Worm (Caenorhabditis elegans) whole organism, young adult: ENCODE measurements around the gene best-3.

Experiments
- F33H1.4 ChIP-seq: fragments of 200-800 bp; sonication (Bioruptor generic); IDR thresholded peaks from 2 replicates; pipeline ENCODE4 v1.3.6; 2022; ENCODE audit warnings: missing genetic modification reagents, missing genetic modification characterization, missing compliant biosample characterization
- F37B4.10 ChIP-seq: fragments of 200-800 bp; sonication (Bioruptor generic); IDR thresholded peaks from 2 replicates; pipeline ENCODE4 v1.3.6; 2022; ENCODE audit warnings: missing genetic modification characterization, missing compliant biosample characterization
- ama-1 ChIP-seq, 3 experiments: fragments of 150-350 bp in 1 of 3; sonication (generic microtip) in 2 of 3; optimal IDR thresholded peaks; 2 replicates each; lab custom pipeline; 2014 to 2018; ENCODE audit warnings: missing biosample characterization in 2 of 3, missing genetic modification characterization in 2 of 3, missing genetic modification reagents in 2 of 3
- atf-7 ChIP-seq: sonication (generic microtip); optimal IDR thresholded peaks from 2 replicates; lab custom pipeline; 2017; ENCODE audit warnings: mild to moderate bottlenecking, missing genetic modification characterization, missing compliant biosample characterization
- athp-1 ChIP-seq: sonication (generic microtip); optimal IDR thresholded peaks from 2 replicates; lab custom pipeline; 2017; ENCODE audit warnings: mild to moderate bottlenecking, missing genetic modification characterization, missing compliant biosample characterization
- gei-17 ChIP-seq: fragments of 200-800 bp; sonication (Bioruptor generic); optimal IDR thresholded peaks from 2 replicates; lab custom pipeline; 2018; ENCODE audit warnings: mild to moderate bottlenecking, missing genetic modification characterization, missing compliant biosample characterization
- him-1 ChIP-seq: sonication (generic microtip); optimal IDR thresholded peaks from 2 replicates; lab custom pipeline; 2016; ENCODE audit warnings: missing genotype, missing genetic modification reagents, missing genetic modification characterization, missing compliant biosample characterization
- lir-1 ChIP-seq: fragments of 200-800 bp; sonication (Bioruptor generic); conservative IDR thresholded peaks from 2 replicates; pipeline ENCODE4 v1.3.6; 2022; ENCODE audit warnings: missing genetic modification reagents, missing genetic modification characterization, missing compliant biosample characterization
- lsy-27 ChIP-seq: sonication (generic microtip); optimal IDR thresholded peaks from 2 replicates; lab custom pipeline; 2017; ENCODE audit warnings: missing genetic modification characterization, mild to moderate bottlenecking, missing compliant biosample characterization, antibody characterized with exemption, missing genotype, borderline replicate concordance; ENCODE audit not compliant: insufficient read depth
- mel-28 ChIP-seq: sonication (generic microtip); optimal IDR thresholded peaks from 2 replicates; lab custom pipeline; 2016; ENCODE audit warnings: borderline replicate concordance, mild to moderate bottlenecking, missing genetic modification characterization, missing compliant biosample characterization
- rpc-1 ChIP-seq, 2 experiments: fragments of 150-350 bp in 1 of 2; sonication (generic microtip) in 1 of 2; optimal IDR thresholded peaks; 2 replicates each; lab custom pipeline; 2014 to 2018; ENCODE audit warnings: missing biosample characterization in 1 of 2, missing genetic modification characterization in 1 of 2, missing genetic modification reagents in 1 of 2, missing genotype in 1 of 2
- unc-62 ChIP-seq: fragments of 150-350 bp; optimal IDR thresholded peaks from 2 replicates; lab custom pipeline; 2014; ENCODE audit warnings: missing biosample characterization, missing genetic modification reagents, missing genetic modification characterization
- ztf-25 ChIP-seq: fragments of 200-800 bp; sonication (Bioruptor generic); IDR thresholded peaks from 2 replicates; pipeline ENCODE4 v1.3.6; 2022; ENCODE audit warnings: missing genetic modification reagents, missing genetic modification characterization, missing compliant biosample characterization

- TF ChIP-seq him-1 (tag; lab: Kevin White, UChicago) (no peak), rpc-1 (optimal IDR thresholded peaks at IDR 0.05; lab: Kevin White, UChicago) (no peak), rpc-1 (tag; optimal IDR thresholded peaks at IDR 0.05; lab: Kevin White, UChicago) (no peak), ztf-25 (GFP tag; lab: Robert Waterston, UW) (no peak), ama-1 (optimal IDR thresholded peaks at IDR 0.05; lab: Kevin White, UChicago) (no peak), ama-1 (GFP tag; optimal IDR thresholded peaks at IDR 0.05; lab: Kevin White, UChicago) (no peak), lsy-27 (no peak), F33H1.4 (GFP tag; lab: Robert Waterston, UW) (no peak), mel-28 (tag; lab: Kevin White, UChicago) (no peak), lir-1 (no peak), atf-7 (tag; lab: Kevin White, UChicago) (no peak), F37B4.10 (GFP tag; lab: Robert Waterston, UW) (no peak), unc-62 (GFP tag; lab: Kevin White, UChicago) (no peak), gei-17 (GFP tag; lab: Kevin White, UChicago) (no peak), athp-1 (tag; lab: Kevin White, UChicago) (no peak)
Measured at ce11 chrII:57873-58272, 45.1 kb downstream of the best-3 start.
